Worm (Caenorhabditis elegans) whole organism, L1 larva: ENCODE measurements around the gene rbf-1.
A peak's percentile ranks its signal among the peaks of the same experiment; 100 is the strongest.

Source experiments
- C34B4.2 ChIP-seq: sonication (generic microtip); optimal IDR thresholded peaks from 2 replicates; lab custom pipeline; 2017; ENCODE audit warnings: mild to moderate bottlenecking, missing genetic modification characterization, missing compliant biosample characterization
- Y116A8C.19 ChIP-seq: sonication (generic microtip); optimal IDR thresholded peaks from 2 replicates; lab custom pipeline; 2016; ENCODE audit warnings: missing compliant biosample characterization, missing genetic modification characterization, borderline replicate concordance
- alr-1 ChIP-seq: fragments of 200-800 bp; sonication (Bioruptor generic); optimal IDR thresholded peaks from 2 replicates; lab custom pipeline; 2018; ENCODE audit warnings: borderline replicate concordance, mild to moderate bottlenecking, missing genetic modification characterization, missing compliant biosample characterization
- aly-2 ChIP-seq: fragments of 150-350 bp; optimal IDR thresholded peaks from 2 replicates; lab custom pipeline; 2014; ENCODE audit warnings: missing biosample characterization, missing genetic modification characterization
- ceh-82 ChIP-seq, 3 experiments: fragments of 150-350 bp in 1 of 3; sonication (generic microtip) in 2 of 3; optimal IDR thresholded peaks; 2 replicates each; lab custom pipeline; 2014 to 2017; ENCODE audit warnings: missing biosample characterization in 3 of 3, missing genetic modification characterization in 3 of 3
- dsc-1 ChIP-seq: sonication (generic microtip); optimal IDR thresholded peaks from 2 replicates; lab custom pipeline; 2016; ENCODE audit warnings: mild to moderate bottlenecking, missing genetic modification characterization, missing compliant biosample characterization
- efl-1 ChIP-seq, 4 experiments: fragments of 150-350 bp; optimal IDR thresholded peaks in 3 of 4; peaks in 1 of 4; 1 replicate in 1 of 4; 2 replicates in 3 of 4; lab custom pipeline; 2014; ENCODE audit warnings: missing biosample characterization in 2 of 4, missing genetic modification characterization in 2 of 4, missing genetic modification reagents in 2 of 4
- efl-3 ChIP-seq: fragments of 200-800 bp; sonication (Bioruptor generic); optimal IDR thresholded peaks from 2 replicates; lab custom pipeline; 2018; ENCODE audit warnings: mild to moderate bottlenecking, missing genetic modification characterization, missing compliant biosample characterization
- egl-13 ChIP-seq: sonication (generic microtip); optimal IDR thresholded peaks from 2 replicates; lab custom pipeline; 2016; ENCODE audit warnings: missing genotype, missing genetic modification reagents, missing genetic modification characterization, missing compliant biosample characterization
- fkh-10 ChIP-seq: sonication (generic microtip); optimal IDR thresholded peaks from 2 replicates; lab custom pipeline; 2017; ENCODE audit warnings: missing biosample characterization, missing genetic modification reagents, missing genetic modification characterization
- fkh-8 ChIP-seq: sonication (generic microtip); optimal IDR thresholded peaks from 2 replicates; lab custom pipeline; 2016; ENCODE audit warnings: mild to moderate bottlenecking, missing genetic modification characterization, missing compliant biosample characterization
- hpl-2 ChIP-seq: fragments of 150-350 bp; optimal IDR thresholded peaks from 2 replicates; lab custom pipeline; 2014; ENCODE audit warnings: missing biosample characterization, missing genetic modification reagents, missing genetic modification characterization
- lin-13 ChIP-seq: fragments of 150-350 bp; optimal IDR thresholded peaks from 2 replicates; lab custom pipeline; 2014; ENCODE audit warnings: missing biosample characterization, missing genetic modification reagents, missing genetic modification characterization
- lin-14 ChIP-seq: fragments of 200-800 bp; sonication (Bioruptor generic); optimal IDR thresholded peaks from 2 replicates; lab custom pipeline; 2018; ENCODE audit warnings: mild to moderate bottlenecking, missing genetic modification characterization, moderate library complexity, missing compliant biosample characterization
- lin-15B ChIP-seq: fragments of 150-350 bp; sonication (generic microtip); optimal IDR thresholded peaks from 3 replicates; lab custom pipeline; 2014; ENCODE audit warnings: missing biosample characterization, missing genetic modification characterization
- lin-35 ChIP-seq, 2 experiments: fragments of 150-350 bp; optimal IDR thresholded peaks; 2 replicates each; lab custom pipeline; 2014; ENCODE audit warnings: missing biosample characterization in 2 of 2, missing genetic modification characterization in 2 of 2, missing genetic modification reagents in 2 of 2
- lsy-2 ChIP-seq, 2 experiments: fragments of 150-350 bp; optimal IDR thresholded peaks; 2 replicates each; lab custom pipeline; 2014; ENCODE audit warnings: missing biosample characterization in 2 of 2, missing genetic modification characterization in 2 of 2
- mab-9 ChIP-seq: fragments of 200-800 bp; sonication (Bioruptor generic); IDR thresholded peaks from 2 replicates; pipeline ENCODE4 v1.3.6; 2022; ENCODE audit warnings: missing genetic modification reagents, missing genetic modification characterization, missing compliant biosample characterization
- mef-2 ChIP-seq: fragments of 150-350 bp; optimal IDR thresholded peaks from 2 replicates; lab custom pipeline; 2014; ENCODE audit warnings: missing biosample characterization, missing genetic modification characterization
- nhr-19 ChIP-seq: fragments of 200-800 bp; sonication (Bioruptor generic); conservative IDR thresholded peaks from 2 replicates; pipeline ENCODE4 v1.3.6; 2022; ENCODE audit warnings: missing genetic modification characterization, missing compliant biosample characterization
- nhr-237 ChIP-seq: fragments of 150-350 bp; optimal IDR thresholded peaks from 2 replicates; lab custom pipeline; 2014; ENCODE audit warnings: missing biosample characterization, missing genetic modification characterization
- nhr-28 ChIP-seq: fragments of 150-350 bp; optimal IDR thresholded peaks from 2 replicates; lab custom pipeline; 2014; ENCODE audit warnings: missing biosample characterization, missing genetic modification characterization
- nhr-71 ChIP-seq: sonication (generic microtip); optimal IDR thresholded peaks from 2 replicates; lab custom pipeline; 2016; ENCODE audit warnings: mild to moderate bottlenecking, missing genetic modification characterization, moderate library complexity, missing compliant biosample characterization
- pax-3 ChIP-seq: fragments of 200-800 bp; sonication (Bioruptor generic); optimal IDR thresholded peaks from 2 replicates; lab custom pipeline; 2018; ENCODE audit warnings: mild to moderate bottlenecking, missing genetic modification characterization, moderate library complexity, missing compliant biosample characterization
- rnt-1 ChIP-seq: sonication (generic microtip); optimal IDR thresholded peaks from 2 replicates; lab custom pipeline; 2016; ENCODE audit warnings: mild to moderate bottlenecking, missing genetic modification characterization, moderate library complexity, missing compliant biosample characterization
- snpc-4 ChIP-seq: fragments of 150-350 bp; optimal IDR thresholded peaks from 2 replicates; lab custom pipeline; 2014; ENCODE audit warnings: missing biosample characterization, missing genetic modification characterization
- snu-23 ChIP-seq: sonication (generic microtip); optimal IDR thresholded peaks from 2 replicates; lab custom pipeline; 2016; ENCODE audit warnings: missing genetic modification characterization, missing compliant biosample characterization
- sox-4 ChIP-seq: sonication (generic microtip); optimal IDR thresholded peaks from 2 replicates; lab custom pipeline; 2016; ENCODE audit warnings: missing genetic modification characterization, missing compliant biosample characterization
- tbx-2 ChIP-seq: sonication (generic microtip); optimal IDR thresholded peaks from 2 replicates; lab custom pipeline; 2016; ENCODE audit warnings: missing genetic modification characterization, missing compliant biosample characterization
- unc-62 ChIP-seq: fragments of 150-350 bp; optimal IDR thresholded peaks from 2 replicates; lab custom pipeline; 2014; ENCODE audit warnings: missing biosample characterization, missing genetic modification reagents, missing genetic modification characterization
- zag-1 ChIP-seq: fragments of 150-350 bp; optimal IDR thresholded peaks from 2 replicates; lab custom pipeline; 2014; ENCODE audit warnings: missing biosample characterization, missing genetic modification characterization

rbf-1 gene

DNA sequence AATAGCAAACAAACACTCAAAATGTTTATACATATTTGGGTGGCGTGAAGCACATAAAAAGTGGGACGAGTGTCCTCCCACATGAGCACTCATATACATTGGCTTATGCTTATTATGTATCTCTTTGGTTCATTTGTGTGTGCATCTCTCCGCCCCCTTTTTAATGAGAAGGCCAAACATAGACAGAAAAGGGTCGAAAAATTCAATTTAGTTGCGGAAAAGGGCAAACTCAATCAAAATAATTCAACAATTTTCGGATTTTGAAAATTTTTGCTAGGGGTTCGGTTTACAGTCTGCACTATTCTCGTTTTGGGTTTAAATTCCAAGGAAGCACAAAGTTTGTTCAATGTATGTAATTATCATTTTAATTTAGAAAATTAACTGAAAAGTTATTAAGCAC is 28.0 kb upstream of the rbf-1 start:
- TF ChIP-seq fkh-10 (GFP tag; lab: Kevin White, UChicago) (no peak), tbx-2 (tag; lab: Kevin White, UChicago) (no peak), lin-14 (GFP tag; lab: Kevin White, UChicago) (peak; percentile 3), hpl-2 (GFP tag; lab: Kevin White, UChicago) (no peak), lin-35 (GFP tag; optimal IDR thresholded peaks at IDR 0.05; lab: Kevin White, UChicago) (no peak), nhr-28 (no peak), mef-2 (tag; lab: Kevin White, UChicago) (no peak)

DNA sequence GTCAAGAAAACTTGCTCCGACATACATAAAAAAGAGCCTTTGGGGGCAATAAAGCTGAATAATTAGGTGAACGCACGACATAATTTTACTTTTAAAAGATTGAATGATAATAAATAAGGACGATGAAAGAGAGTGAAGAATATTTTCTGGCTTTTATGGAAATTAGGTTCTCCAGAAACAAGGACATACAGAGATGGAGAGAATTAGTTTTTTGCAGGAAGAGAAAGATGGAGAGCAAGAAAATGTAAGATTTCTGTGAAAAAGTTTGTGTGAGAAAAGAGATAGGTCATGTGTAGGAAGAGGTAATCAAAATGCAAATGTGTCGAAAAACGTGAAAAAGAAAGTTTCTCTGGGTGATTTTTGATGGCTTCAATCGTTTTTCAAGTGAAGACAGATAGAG is 23.6 kb upstream of the rbf-1 start, which contains the start of gene pdfr-1:
TSS of gene pdfr-1 (minus strand) at position 101 of the 400 bp plus-strand sequence.
- peak; percentile 11 for TF ChIP-seq egl-13 (tag; lab: Kevin White, UChicago)
- TF ChIP-seq lin-14 (GFP tag; lab: Kevin White, UChicago) = peak; percentile 27
- no peak for TF ChIP-seq C34B4.2

DNA sequence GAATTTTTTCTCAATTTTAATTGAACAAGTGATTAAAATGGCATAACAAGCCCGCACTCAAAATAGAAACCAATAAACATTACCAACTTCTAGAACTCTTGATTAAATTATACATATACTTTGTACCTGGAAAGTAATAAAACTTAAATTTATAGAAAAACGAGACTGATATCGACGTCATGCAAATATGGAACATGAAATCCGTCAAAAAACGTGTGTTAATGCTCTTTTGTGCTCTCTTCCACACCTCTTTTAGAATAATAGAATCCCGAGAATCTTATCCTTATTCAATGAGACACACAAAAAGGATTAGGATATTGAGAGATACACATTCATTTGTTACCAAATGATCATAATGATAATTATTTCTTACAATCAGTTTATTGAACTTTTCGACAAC is 21.6 kb upstream of the rbf-1 start:
- TF ChIP-seq unc-62 (GFP tag; lab: Kevin White, UChicago) = no peak
- no peak for TF ChIP-seq efl-3 (GFP tag; lab: Kevin White, UChicago)
- TF ChIP-seq Y116A8C.19 (tag; lab: Kevin White, UChicago) = no peak
- no peak for TF ChIP-seq hpl-2 (GFP tag; lab: Kevin White, UChicago)
- no peak for TF ChIP-seq lin-15B (tag; lab: Kevin White, UChicago)
- peak; percentile 27 for TF ChIP-seq fkh-8
- peak; percentile 94 for TF ChIP-seq dsc-1
- TF ChIP-seq pax-3 (tag; lab: Kevin White, UChicago) = peak; percentile 56
- TF ChIP-seq lin-13 = no peak
- TF ChIP-seq, all 84 proteins: peak for 3

DNA sequence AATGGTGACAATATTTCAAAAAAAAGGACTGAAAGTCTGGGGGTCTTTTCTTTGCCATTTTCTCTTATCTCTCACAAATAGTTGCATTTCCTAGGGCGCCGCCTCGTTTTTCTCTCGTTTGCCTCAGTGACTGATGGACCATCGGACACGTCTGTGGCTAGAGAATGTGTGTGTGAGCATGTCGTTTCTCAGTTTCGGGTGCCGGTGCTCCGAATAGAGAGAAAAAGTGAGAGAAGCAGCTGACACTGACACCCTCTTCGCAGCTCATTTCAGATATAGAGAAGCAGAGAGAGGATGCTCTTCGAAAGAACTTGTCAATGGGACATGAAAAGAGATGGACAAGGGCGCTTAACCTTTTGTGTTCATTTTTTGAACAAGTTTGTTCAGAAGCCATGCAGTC is 19.7 kb upstream of the rbf-1 start:
- TF ChIP-seq sox-4 (tag; lab: Kevin White, UChicago) = no peak
- TF ChIP-seq lin-35 (GFP tag; optimal IDR thresholded peaks at IDR 0.05; lab: Kevin White, UChicago) = peak in 1 of 2 experiments; percentile 28
- TF ChIP-seq efl-1 (optimal IDR thresholded peaks at IDR 0.05; lab: Kevin White, UChicago) = peak in 1 of 2 experiments; percentile 22
- no peak for TF ChIP-seq efl-1 (GFP tag; optimal IDR thresholded peaks at IDR 0.05 in 1 of 2; lab: Kevin White, UChicago)
- TF ChIP-seq rnt-1 (tag; lab: Kevin White, UChicago) = peak; percentile 63
- TF ChIP-seq snu-23 = peak; percentile 15
- TF ChIP-seq lin-14 (GFP tag; lab: Kevin White, UChicago) = peak; percentile 88
- peak in 1 of 3 experiments; percentile 34 for TF ChIP-seq ceh-82 (tag; optimal IDR thresholded peaks at IDR 0.05; lab: Kevin White, UChicago)
- TF ChIP-seq zag-1 (tag; lab: Kevin White, UChicago) = no peak
- no peak for TF ChIP-seq alr-1 (tag; lab: Kevin White, UChicago)
- no peak for TF ChIP-seq nhr-237 (tag; lab: Kevin White, UChicago)
- TF ChIP-seq nhr-71 (tag; lab: Kevin White, UChicago) = peak; percentile 51
- TF ChIP-seq lsy-2 (tag; optimal IDR thresholded peaks at IDR 0.05; lab: Kevin White, UChicago) = peak in 1 of 2 experiments; percentile 48
- TF ChIP-seq pax-3 (tag; lab: Kevin White, UChicago) = no peak
- no peak for TF ChIP-seq fkh-8
- TF ChIP-seq aly-2 (tag; lab: Kevin White, UChicago) = no peak
- TF ChIP-seq mab-9 (GFP tag; lab: Robert Waterston, UW) = no peak

DNA sequence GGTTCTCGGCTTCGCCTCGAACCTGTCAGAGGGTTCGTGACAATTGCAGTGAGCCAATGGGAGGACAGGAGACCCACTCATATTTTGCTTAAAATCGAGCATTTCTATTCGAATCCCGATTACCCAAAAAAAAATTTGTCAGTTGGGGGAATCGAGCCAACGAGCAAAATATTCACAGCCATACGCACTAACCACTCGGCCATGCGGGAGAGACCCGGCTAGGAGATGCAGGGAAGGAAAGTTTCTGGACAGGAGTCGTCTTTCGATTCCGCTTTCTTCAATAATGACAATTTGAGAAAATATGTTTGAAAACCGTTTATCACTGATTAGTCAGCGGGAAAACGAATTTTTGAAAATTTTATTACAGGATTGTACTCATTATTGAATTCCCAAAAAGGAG is 13.9 kb upstream of the rbf-1 start:
- TF ChIP-seq rnt-1 (tag; lab: Kevin White, UChicago) (peak; percentile 17), nhr-19 (GFP tag; lab: Robert Waterston, UW) (peak; percentile 37; the same call in 1 of the 2 replicates)

DNA sequence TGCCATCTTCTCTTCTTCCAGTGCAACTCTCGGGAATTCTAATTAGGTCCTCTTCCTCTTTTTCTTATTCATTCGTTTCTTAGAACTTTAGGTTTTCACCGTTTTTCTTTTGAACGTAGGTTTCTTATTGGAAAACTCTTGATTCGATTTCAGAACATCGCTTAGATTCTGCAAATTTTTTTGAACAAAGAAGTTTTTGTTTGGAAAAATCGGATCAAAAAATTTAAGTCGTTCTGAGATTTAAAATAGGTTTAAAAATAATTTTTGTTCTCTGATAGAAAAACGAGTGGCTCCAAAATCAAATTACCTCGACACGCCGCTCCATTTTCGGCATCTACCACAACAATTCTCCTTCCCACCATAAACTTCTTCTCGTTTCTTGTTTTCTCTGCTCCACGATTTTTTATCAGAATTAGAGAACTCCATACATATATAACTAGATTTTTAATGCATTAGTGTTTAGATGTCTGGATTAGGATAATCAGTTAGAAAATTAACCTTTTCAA is 4.8 kb upstream of the rbf-1 start:
- TF ChIP-seq snpc-4 (tag; lab: Kevin White, UChicago) (no peak), lin-14 (GFP tag; lab: Kevin White, UChicago) (peak; percentile 29)
- TF ChIP-seq, all 84 proteins: peak for 1
